Worm (Caenorhabditis elegans) whole organism, L4 larva: ENCODE data around the gene C25A8.5.

Source experiments
- F10B5.3 ChIP-seq: sonication (generic microtip); optimal IDR thresholded peaks from 2 replicates; lab custom pipeline; 2016; ENCODE audit warnings: mild to moderate bottlenecking, missing genetic modification characterization, missing compliant biosample characterization
- Y48G9A.11 ChIP-seq: fragments of 200-800 bp; sonication (Bioruptor generic); IDR thresholded peaks from 2 replicates; pipeline ENCODE4 v1.3.6; 2022; ENCODE audit warnings: missing genetic modification reagents, missing genetic modification characterization, missing compliant biosample characterization
- Y5F2A.4 ChIP-seq: fragments of 200-800 bp; sonication (Bioruptor generic); optimal IDR thresholded peaks from 2 replicates; lab custom pipeline; 2018; ENCODE audit warnings: mild to moderate bottlenecking, missing genetic modification characterization, missing compliant biosample characterization
- ZK337.2 ChIP-seq: fragments of 200-800 bp; sonication (Bioruptor generic); IDR thresholded peaks from 2 replicates; pipeline ENCODE4 v1.3.6; 2022; ENCODE audit warnings: missing genetic modification reagents, missing genetic modification characterization, missing compliant biosample characterization
- ZK546.5 ChIP-seq, 2 experiments: sonication (generic microtip); optimal IDR thresholded peaks; 2 replicates each; lab custom pipeline; 2017; ENCODE audit warnings: missing biosample characterization in 2 of 2, missing genetic modification characterization in 2 of 2
- aly-2 ChIP-seq: sonication (generic microtip); optimal IDR thresholded peaks from 2 replicates; lab custom pipeline; 2018; ENCODE audit warnings: missing biosample characterization, missing genetic modification characterization
- attf-4 ChIP-seq: sonication (generic microtip); optimal IDR thresholded peaks from 3 replicates; lab custom pipeline; 2017; ENCODE audit warnings: missing biosample characterization, missing genetic modification characterization
- ceh-20 ChIP-seq: fragments of 200-800 bp; sonication (Bioruptor generic); IDR thresholded peaks from 2 replicates; pipeline ENCODE4 v1.3.6; 2022; ENCODE audit warnings: missing genetic modification reagents, missing genetic modification characterization, missing compliant biosample characterization
- ceh-28 ChIP-seq: fragments of 150-350 bp; optimal IDR thresholded peaks from 2 replicates; lab custom pipeline; 2014; ENCODE audit warnings: missing biosample characterization, missing genetic modification reagents, missing genetic modification characterization
- ceh-82 ChIP-seq: sonication (generic microtip); optimal IDR thresholded peaks from 2 replicates; lab custom pipeline; 2017; ENCODE audit warnings: missing biosample characterization, missing genetic modification characterization
- daf-12 ChIP-seq: fragments of 150-350 bp; optimal IDR thresholded peaks from 2 replicates; lab custom pipeline; 2014; ENCODE audit warnings: missing biosample characterization, missing genetic modification reagents, missing genetic modification characterization
- daf-16 ChIP-seq, 3 experiments: sonication (generic microtip); optimal IDR thresholded peaks; 2 replicates each; lab custom pipeline; 2016 to 2017; ENCODE audit warnings: missing genetic modification characterization in 3 of 3, missing genetic modification reagents in 3 of 3, mild to moderate bottlenecking in 2 of 3, missing compliant biosample characterization in 2 of 3, missing biosample characterization in 1 of 3, moderate library complexity in 1 of 3
- daf-8 ChIP-seq: fragments of 200-800 bp; sonication (Bioruptor generic); IDR thresholded peaks from 2 replicates; pipeline ENCODE4 v1.3.6; 2022; ENCODE audit warnings: missing genetic modification characterization, missing compliant biosample characterization
- dmd-6 ChIP-seq: fragments of 200-800 bp; sonication (Bioruptor generic); IDR thresholded peaks from 2 replicates; pipeline ENCODE4 v1.3.6; 2022; ENCODE audit warnings: missing genetic modification reagents, missing genetic modification characterization, missing compliant biosample characterization
- fkh-10 ChIP-seq: fragments of 150-350 bp; optimal IDR thresholded peaks from 2 replicates; lab custom pipeline; 2014; ENCODE audit warnings: missing biosample characterization, missing genetic modification reagents, missing genetic modification characterization
- gei-8 ChIP-seq: fragments of 200-800 bp; sonication (Bioruptor generic); optimal IDR thresholded peaks from 2 replicates; lab custom pipeline; 2018; ENCODE audit warnings: mild to moderate bottlenecking, missing genetic modification characterization, missing compliant biosample characterization
- hlh-11 ChIP-seq: fragments of 200-800 bp; sonication (Bioruptor generic); optimal IDR thresholded peaks from 2 replicates; lab custom pipeline; 2018; ENCODE audit warnings: mild to moderate bottlenecking, missing genetic modification characterization, missing compliant biosample characterization
- lin-1 ChIP-seq: fragments of 200-800 bp; sonication (Bioruptor generic); IDR thresholded peaks from 2 replicates; pipeline ENCODE4 v1.3.6; 2022; ENCODE audit warnings: missing genetic modification reagents, missing genetic modification characterization, missing compliant biosample characterization
- lin-38 ChIP-seq: fragments of 200-800 bp; sonication (Bioruptor generic); IDR thresholded peaks from 2 replicates; pipeline ENCODE4 v1.3.6; 2022; ENCODE audit warnings: missing genetic modification reagents, missing genetic modification characterization, missing compliant biosample characterization
- lin-39 ChIP-seq: fragments of 150-350 bp; optimal IDR thresholded peaks from 2 replicates; lab custom pipeline; 2014; ENCODE audit warnings: missing biosample characterization, missing genetic modification reagents, missing genetic modification characterization
- lir-3 ChIP-seq: sonication (generic microtip); optimal IDR thresholded peaks from 2 replicates; lab custom pipeline; 2016; ENCODE audit warnings: mild to moderate bottlenecking, missing genetic modification characterization, missing compliant biosample characterization
- madf-5 ChIP-seq, 2 experiments: fragments of 200-800 bp; sonication (Bioruptor generic); IDR thresholded peaks; 2 replicates each; pipeline ENCODE4 v1.3.6; 2022; ENCODE audit warnings: missing compliant biosample characterization in 2 of 2, missing genetic modification characterization in 2 of 2
- mdl-1 ChIP-seq, 2 experiments: fragments of 150-350 bp in 1 of 2; sonication (generic microtip) in 1 of 2; optimal IDR thresholded peaks; 2 replicates each; lab custom pipeline; 2014 to 2017; ENCODE audit warnings: missing biosample characterization in 2 of 2, missing genetic modification characterization in 2 of 2
- mes-2 ChIP-seq: sonication (generic microtip); optimal IDR thresholded peaks from 2 replicates; lab custom pipeline; 2016; ENCODE audit warnings: missing genotype, mild to moderate bottlenecking, missing genetic modification characterization, missing compliant biosample characterization; ENCODE audit not compliant: poor library complexity, severe bottlenecking
- mxl-3 ChIP-seq: fragments of 200-800 bp; sonication (Bioruptor generic); optimal IDR thresholded peaks from 2 replicates; lab custom pipeline; 2018; ENCODE audit warnings: mild to moderate bottlenecking, missing genetic modification characterization, missing compliant biosample characterization
- nhr-102 ChIP-seq: sonication (generic microtip); optimal IDR thresholded peaks from 2 replicates; lab custom pipeline; 2016; ENCODE audit warnings: mild to moderate bottlenecking, missing genetic modification characterization, moderate library complexity, missing compliant biosample characterization
- nhr-237 ChIP-seq: sonication (generic microtip); optimal IDR thresholded peaks from 2 replicates; lab custom pipeline; 2017; ENCODE audit warnings: missing biosample characterization, missing genetic modification characterization
- nhr-25 ChIP-seq: sonication (generic microtip); optimal IDR thresholded peaks from 2 replicates; lab custom pipeline; 2017; ENCODE audit warnings: missing genetic modification characterization, mild to moderate bottlenecking, missing compliant biosample characterization, antibody characterized with exemption, moderate library complexity, borderline replicate concordance; ENCODE audit not compliant: insufficient read depth
- nhr-28 ChIP-seq: fragments of 150-350 bp; optimal IDR thresholded peaks from 2 replicates; lab custom pipeline; 2014; ENCODE audit warnings: missing biosample characterization, missing genetic modification characterization
- nhr-41 ChIP-seq: fragments of 200-800 bp; sonication (Bioruptor generic); IDR thresholded peaks from 2 replicates; pipeline ENCODE4 v1.3.6; 2022; ENCODE audit warnings: missing genetic modification reagents, missing genetic modification characterization, missing compliant biosample characterization
- nhr-48 ChIP-seq: sonication (generic microtip); optimal IDR thresholded peaks from 2 replicates; lab custom pipeline; 2016; ENCODE audit warnings: mild to moderate bottlenecking, missing genetic modification characterization, missing compliant biosample characterization
- php-3 ChIP-seq: fragments of 200-800 bp; sonication (Bioruptor generic); IDR thresholded peaks from 2 replicates; pipeline ENCODE4 v1.3.6; 2022; ENCODE audit warnings: missing genetic modification reagents, missing genetic modification characterization, missing compliant biosample characterization
- pqm-1 ChIP-seq: sonication (generic microtip); optimal IDR thresholded peaks from 2 replicates; lab custom pipeline; 2017; ENCODE audit warnings: missing biosample characterization, missing genetic modification characterization
- snpc-4 ChIP-seq: fragments of 150-350 bp; optimal IDR thresholded peaks from 2 replicates; lab custom pipeline; 2014; ENCODE audit warnings: missing biosample characterization, missing genetic modification characterization
- unc-62 ChIP-seq, 3 experiments: fragments of 150-350 bp in 1 of 3; sonication (generic microtip); optimal IDR thresholded peaks in 2 of 3; peaks in 1 of 3; 1 replicate in 1 of 3; 2 replicates in 2 of 3; lab custom pipeline; 2014 to 2017; ENCODE audit warnings: missing biosample characterization in 3 of 3, missing genetic modification characterization in 3 of 3, missing genetic modification reagents in 3 of 3, missing genotype in 1 of 3
- vab-7 ChIP-seq: fragments of 200-800 bp; sonication (Bioruptor generic); IDR thresholded peaks from 2 replicates; pipeline ENCODE4 v1.3.6; 2022; ENCODE audit warnings: missing genetic modification reagents, missing genetic modification characterization, missing compliant biosample characterization
- zag-1 ChIP-seq: fragments of 150-350 bp; optimal IDR thresholded peaks from 2 replicates; lab custom pipeline; 2014; ENCODE audit warnings: missing biosample characterization, missing genetic modification characterization
- zfp-2 ChIP-seq: sonication (generic microtip); optimal IDR thresholded peaks from 2 replicates; lab custom pipeline; 2016; ENCODE audit warnings: mild to moderate bottlenecking, missing genetic modification characterization, missing compliant biosample characterization
- zip-11 ChIP-seq: fragments of 200-800 bp; sonication (Bioruptor generic); IDR thresholded peaks from 2 replicates; pipeline ENCODE4 v1.3.6; 2022; ENCODE audit warnings: missing genetic modification characterization, missing compliant biosample characterization

C25A8.5 gene

DNA sequence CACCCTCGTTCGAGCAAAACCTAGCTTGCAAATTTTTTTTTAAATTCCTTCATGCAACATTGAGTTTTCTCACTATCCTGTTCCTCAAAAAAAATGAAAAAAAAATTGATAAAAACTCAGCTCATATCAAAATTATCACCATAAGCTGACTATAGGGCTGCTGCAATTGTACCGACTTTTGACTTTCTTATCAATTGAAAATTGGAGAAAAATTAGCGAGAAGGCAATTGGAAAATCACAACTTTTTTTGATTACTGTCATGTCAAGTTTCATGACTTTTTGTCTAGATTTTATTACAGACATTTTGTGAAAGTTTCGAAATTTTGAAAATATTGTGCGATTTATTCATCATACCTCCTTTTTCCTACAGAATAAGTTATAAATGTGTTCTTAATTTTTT lies 26.5 kb downstream of the C25A8.5 start (continued):
- TF ChIP-seq ZK546.5 (tag; optimal IDR thresholded peaks at IDR 0.05; lab: Kevin White, UChicago): no peak
- TF ChIP-seq zip-11 (GFP tag; lab: Robert Waterston, UW): no peak
- no peak for TF ChIP-seq aly-2
- TF ChIP-seq ceh-82 (tag; lab: Kevin White, UChicago): no peak
- peak; percentile 60 for TF ChIP-seq hlh-11 (tag; lab: Kevin White, UChicago)
- TF ChIP-seq vab-7: no peak
- TF ChIP-seq daf-12: no peak
- no peak for TF ChIP-seq zfp-2 (tag; lab: Kevin White, UChicago)
- no peak for TF ChIP-seq daf-16 (GFP tag; optimal IDR thresholded peaks at IDR 0.05; lab: Kevin White, UChicago)
- peak; percentile 56 for TF ChIP-seq daf-16 (tag; optimal IDR thresholded peaks at IDR 0.05; lab: Kevin White, UChicago)
- TF ChIP-seq ceh-20 (GFP tag; lab: Robert Waterston, UW): no peak
- no peak for TF ChIP-seq nhr-48 (tag; lab: Kevin White, UChicago)
- TF ChIP-seq gei-8 (GFP tag; lab: Kevin White, UChicago): no peak
- no peak for TF ChIP-seq lir-3
- no peak for TF ChIP-seq nhr-25 (tag; lab: Kevin White, UChicago)
- TF ChIP-seq ZK337.2 (GFP tag; lab: Robert Waterston, UW): no peak
- TF ChIP-seq nhr-102 (tag; lab: Kevin White, UChicago): no peak
- TF ChIP-seq nhr-41 (GFP tag; lab: Robert Waterston, UW): no peak
- no peak for TF ChIP-seq daf-8 (GFP tag; lab: Robert Waterston, UW)
- TF ChIP-seq zag-1: no peak
- TF ChIP-seq Y5F2A.4 (GFP tag; lab: Kevin White, UChicago): no peak
- TF ChIP-seq nhr-237 (tag; lab: Kevin White, UChicago): no peak
- TF ChIP-seq nhr-28 (tag; lab: Kevin White, UChicago): peak; percentile 68
- TF ChIP-seq mxl-3 (GFP tag; lab: Kevin White, UChicago): no peak
- TF ChIP-seq lin-39: no peak
- no peak for TF ChIP-seq F10B5.3 (tag; lab: Kevin White, UChicago)
- no peak for TF ChIP-seq Y48G9A.11 (GFP tag; lab: Robert Waterston, UW)
- 0 out of 2 replicates have a peak, but pooled peaks have one; percentile 65 for TF ChIP-seq php-3
- peak; percentile 76 for TF ChIP-seq dmd-6 (GFP tag; lab: Robert Waterston, UW)
- no peak for TF ChIP-seq ceh-28 (tag; lab: Kevin White, UChicago)
- no peak for TF ChIP-seq lin-1 (GFP tag; lab: Robert Waterston, UW)
- TF ChIP-seq madf-5 (GFP tag; IDR thresholded peaks at IDR 0.05; lab: Robert Waterston, UW): no peak
- no peak for TF ChIP-seq mdl-1 (tag; optimal IDR thresholded peaks at IDR 0.05; lab: Kevin White, UChicago)

DNA sequence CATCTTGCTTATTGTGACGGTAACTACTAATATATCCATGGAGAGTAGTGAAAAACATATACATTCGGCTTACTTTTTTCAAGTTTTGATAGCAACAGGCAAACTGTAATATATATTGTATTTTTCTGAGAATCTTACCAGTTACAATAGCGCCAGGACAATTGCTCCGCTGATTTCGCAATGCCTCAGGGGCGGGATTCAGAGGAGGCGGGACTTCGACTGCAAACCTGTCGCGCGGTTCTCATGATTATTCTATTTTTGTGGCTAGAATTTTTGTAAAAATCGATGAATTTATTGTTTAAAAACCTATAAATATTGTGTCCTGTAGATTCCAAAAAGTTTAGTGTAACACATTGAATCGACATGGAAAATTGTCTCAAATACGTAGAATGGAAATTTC lies 31.7 kb downstream of the C25A8.5 start:
- peak in 1 of 2 experiments; percentile 51 for TF ChIP-seq unc-62 (GFP tag; optimal IDR thresholded peaks at IDR 0.05 in 1 of 2; lab: Kevin White, UChicago)
- TF ChIP-seq unc-62 (tag; optimal IDR thresholded peaks at IDR 0.05; lab: Kevin White, UChicago): no peak
- TF ChIP-seq fkh-10 (GFP tag; lab: Kevin White, UChicago): peak; percentile 16
- TF ChIP-seq madf-5 (GFP tag; IDR thresholded peaks at IDR 0.05; lab: Robert Waterston, UW): no peak
- TF ChIP-seq zfp-2 (tag; lab: Kevin White, UChicago): no peak
- peak; percentile 20 for TF ChIP-seq mes-2 (tag; lab: Kevin White, UChicago)
- TF ChIP-seq attf-4 (tag; lab: Kevin White, UChicago): no peak
- TF ChIP-seq lin-38: no peak

ce11 chrIV:7032459-7032858 lies 33.2 kb downstream of the C25A8.5 start, which contains the start of gene C06G3.8:
Gene C06G3.8 (minus strand): TSS chrIV:7032559.
- no peak for TF ChIP-seq pqm-1
- no peak for TF ChIP-seq snpc-4 (tag; lab: Kevin White, UChicago)
- no peak for TF ChIP-seq Y48G9A.11 (GFP tag; lab: Robert Waterston, UW)
